Fruit fly (Drosophila melanogaster): ENCODE data around the gene Pgant6.

The Pgant6 gene

DNA sequence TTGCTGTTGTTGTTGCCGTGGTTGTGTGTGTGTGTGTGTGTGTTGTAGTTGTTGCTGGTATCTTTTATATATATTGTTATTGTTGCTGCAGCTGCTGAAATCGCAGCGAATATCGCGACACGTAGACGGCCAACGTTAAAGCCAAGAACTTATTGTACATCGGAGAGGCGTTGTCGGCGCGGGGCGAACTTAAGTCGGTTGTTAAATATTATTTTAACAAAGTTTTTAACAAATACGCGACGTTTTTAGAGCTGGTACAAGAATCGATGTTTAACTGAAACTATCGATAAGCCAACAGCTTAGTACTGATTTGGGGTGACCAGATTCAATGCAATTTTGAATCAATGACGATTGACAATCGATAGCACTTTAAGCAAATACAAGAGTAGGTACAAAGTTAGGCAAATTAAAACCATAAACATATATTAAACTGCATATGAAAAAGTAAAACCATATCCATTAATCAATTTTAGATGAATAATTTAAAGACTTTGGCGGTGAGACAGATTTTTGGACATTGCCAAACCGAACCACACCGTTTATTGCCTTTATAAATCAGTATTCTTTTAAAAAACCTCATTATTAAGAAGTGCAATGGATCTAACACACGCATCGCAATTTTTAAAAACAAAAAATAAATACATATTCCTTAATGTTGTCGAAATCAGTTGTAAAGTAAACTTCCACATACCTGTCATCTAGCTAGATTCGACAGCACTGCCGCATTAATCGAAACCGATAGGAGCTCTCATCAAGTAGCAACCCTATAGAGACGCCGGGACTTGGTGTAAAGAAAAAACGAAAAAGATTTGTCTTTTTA is 15.6 kb upstream of the Pgant6 start, which contains the start of the genes Mrtf and Non2 (continued):
- TF ChIP-seq Chrac-16 (GFP tag; optimal IDR thresholded peaks at IDR 0.05) (peak; percentile 45), CG31441 (GFP tag; IDR thresholded peaks at IDR 0.05) (peak; percentile 54), CG9437 (GFP tag; optimal IDR thresholded peaks at IDR 0.05) (peak; percentile 45), vvl (GFP tag; IDR thresholded peaks at IDR 0.05) (peak; percentile 38; the same call in 1 of the 2 replicates), repo (GFP tag; optimal IDR thresholded peaks at IDR 0.05) (peak; percentile 13), Scr (GFP tag; IDR thresholded peaks at IDR 0.05; ENCODE audit: partially characterized antibody) (peak; percentile 84), GATAe (GFP tag; conservative IDR thresholded peaks at IDR 0.05) (no peak), CG18476 (GFP tag; optimal IDR thresholded peaks at IDR 0.05) (peak; percentile 44), CG13123 (GFP tag; optimal IDR thresholded peaks at IDR 0.05) (no peak), HLH3B (GFP tag; IDR thresholded peaks at IDR 0.05) (peak; percentile 40; the same call in 1 of the 2 replicates), bcd (GFP tag; optimal IDR thresholded peaks at IDR 0.05) (peak; percentile 56), CG14050 (GFP tag; IDR thresholded peaks at IDR 0.05) (no peak; the same call in 2 of the 3 replicates), E2f1 (GFP tag; IDR thresholded peaks at IDR 0.05) (0 out of 2 replicates have a peak, but pooled peaks have one; percentile 10), unc-4 (GFP tag; IDR thresholded peaks at IDR 0.05; ENCODE audit: partially characterized antibody) (peak; percentile 72), CG18011 (GFP tag; optimal IDR thresholded peaks at IDR 0.05) (peak; percentile 14), Hr51 (GFP tag; optimal IDR thresholded peaks at IDR 0.05) (peak; percentile 49 to 57), gro (GFP tag; optimal IDR thresholded peaks at IDR 0.05) (no peak), gcm (GFP tag; optimal IDR thresholded peaks at IDR 0.05) (no peak), CG15073 (GFP tag; optimal IDR thresholded peaks at IDR 0.05) (no peak), CG6254 (GFP tag; optimal IDR thresholded peaks at IDR 0.05) (no peak), Aef1 (GFP tag; IDR thresholded peaks at IDR 0.05) (peak; percentile 57; the same call in 2 of the 3 replicates), ERR (GFP tag; optimal IDR thresholded peaks at IDR 0.05) (no peak), CG17361 (GFP tag; IDR thresholded peaks at IDR 0.05) (peak; percentile 79), CG3838 (GFP tag; optimal IDR thresholded peaks at IDR 0.05) (no peak), slou (GFP tag; optimal IDR thresholded peaks at IDR 0.05) (no peak), pfk (GFP tag; optimal IDR thresholded peaks at IDR 0.05) (no peak), mam (GFP tag; optimal IDR thresholded peaks at IDR 0.05) (peak; percentile 72), NK7.1 (GFP tag; optimal IDR thresholded peaks at IDR 0.05) (no peak), CG12391 (tag; optimal IDR thresholded peaks at IDR 0.05) (peak; percentile 72), kni (GFP tag; optimal IDR thresholded peaks at IDR 0.05) (peak; percentile 21), prd (optimal IDR thresholded peaks at IDR 0.05) (no peak), prd (GFP tag; IDR thresholded peaks at IDR 0.05) (peak; percentile 65; the same call in 2 of the 3 replicates), z (GFP tag; IDR thresholded peaks at IDR 0.05) (no peak), inv (GFP tag; IDR thresholded peaks at IDR 0.05; ENCODE audit: partially characterized antibody) (peak; percentile 77), CG10654 (GFP tag; optimal IDR thresholded peaks at IDR 0.05) (peak; percentile 47), HLH54F (GFP tag; optimal IDR thresholded peaks at IDR 0.05) (peak; percentile 74), CG13624 (GFP tag; optimal IDR thresholded peaks at IDR 0.05) (peak; percentile 48)

dm6 chr3L:2772045-2772444 is 10.0 kb upstream of the Pgant6 start, which contains the start of gene AhcyL1:
TSS of gene AhcyL1 (minus strand) at chr3L:2772325.
- TF ChIP-seq CG6689 (GFP tag; IDR thresholded peaks at IDR 0.05): no peak
- TF ChIP-seq CG4617 (GFP tag; optimal IDR thresholded peaks at IDR 0.05; ENCODE audit: borderline replicate concordance): peak; percentile 89
- TF ChIP-seq hkb (optimal IDR thresholded peaks at IDR 0.05): no peak
- TF ChIP-seq hkb (GFP tag; IDR thresholded peaks at IDR 0.05): no peak
- no peak for TF ChIP-seq schlank (tag; optimal IDR thresholded peaks at IDR 0.05)
- TF ChIP-seq CG14710 (tag; optimal IDR thresholded peaks at IDR 0.05): peak; percentile 40
- TF ChIP-seq CG2678 (tag; optimal IDR thresholded peaks at IDR 0.05): no peak
- peak; percentile 93 for TF ChIP-seq CG17385 (GFP tag; optimal IDR thresholded peaks at IDR 0.05)
- no peak for TF ChIP-seq Neu2 (GFP tag; optimal IDR thresholded peaks at IDR 0.05; ENCODE audit: borderline replicate concordance)
- 0 out of 2 replicates have a peak, but pooled peaks have one; percentile 51 for TF ChIP-seq sna (GFP tag; IDR thresholded peaks at IDR 0.05; ENCODE audit: partially characterized antibody)
- TF ChIP-seq Atf3 (GFP tag; optimal IDR thresholded peaks at IDR 0.05): no peak
- TF ChIP-seq CG6254 (GFP tag; optimal IDR thresholded peaks at IDR 0.05): no peak
- peak; percentile 27 for TF ChIP-seq YL-1 (GFP tag; optimal IDR thresholded peaks at IDR 0.05)
- TF ChIP-seq CG11696 (GFP tag; IDR thresholded peaks at IDR 0.05): no peak
- peak; percentile 37 for TF ChIP-seq sens (GFP tag)

Measured in whole organism, embryonic.